Fruit fly (Drosophila melanogaster) whole organism, pupa: ENCODE data around the gene sesB.

Experiments used
- CG10348 ChIP-seq: fragments of 200-800 bp; sonication (Bioruptor generic); IDR thresholded peaks from 2 replicates; pipeline ENCODE4 v1.3.6; 2022; ENCODE audit warnings: missing biosample characterization, missing genetic modification characterization
- CG12605 ChIP-seq: fragments of 200-800 bp; sonication (Bioruptor generic); IDR thresholded peaks from 2 replicates; pipeline ENCODE4 v1.3.6; 2022; ENCODE audit warnings: missing biosample characterization, missing genetic modification characterization
- CG13204 ChIP-seq: fragments of 200-800 bp; sonication (Bioruptor generic); optimal IDR thresholded peaks from 2 replicates; lab custom pipeline; 2018; ENCODE audit warnings: missing biosample characterization, mild to moderate bottlenecking, missing genetic modification characterization, moderate library complexity
- CG14655 ChIP-seq: fragments of 200-800 bp; sonication (Bioruptor generic); optimal IDR thresholded peaks from 3 replicates; lab custom pipeline; 2017; ENCODE audit warnings: mild to moderate bottlenecking, missing biosample characterization, missing genetic modification reagents, missing genetic modification characterization
- CG15710 ChIP-seq: fragments of 200-800 bp; sonication (Bioruptor generic); optimal IDR thresholded peaks from 2 replicates; lab custom pipeline; 2018; ENCODE audit warnings: missing biosample characterization, mild to moderate bottlenecking, missing genetic modification characterization, moderate library complexity
- CG17806 ChIP-seq: fragments of 200-800 bp; sonication (Bioruptor generic); optimal IDR thresholded peaks from 2 replicates; lab custom pipeline; 2018; ENCODE audit warnings: missing biosample characterization, mild to moderate bottlenecking, missing genetic modification characterization, moderate library complexity
- CG32121 ChIP-seq: fragments of 200-800 bp; sonication (Bioruptor generic); IDR thresholded peaks from 2 replicates; pipeline ENCODE4 v1.3.6; 2022; ENCODE audit warnings: missing biosample characterization, missing genetic modification characterization
- CG34367 ChIP-seq: fragments of 200-800 bp; sonication (Bioruptor generic); optimal IDR thresholded peaks from 2 replicates; lab custom pipeline; 2018; ENCODE audit warnings: missing biosample characterization, mild to moderate bottlenecking, missing genetic modification characterization
- CG4496 ChIP-seq: fragments of 200-800 bp; sonication (Bioruptor generic); IDR thresholded peaks from 3 replicates; pipeline ENCODE4 v1.3.6; 2022; ENCODE audit warnings: missing biosample characterization, missing genetic modification characterization
- CG8159 ChIP-seq: fragments of 200-800 bp; sonication (Bioruptor generic); optimal IDR thresholded peaks from 3 replicates; lab custom pipeline; 2018; ENCODE audit warnings: missing biosample characterization, mild to moderate bottlenecking, missing genetic modification characterization, moderate library complexity
- CG8301 ChIP-seq: fragments of 200-800 bp; sonication (Bioruptor generic); optimal IDR thresholded peaks from 2 replicates; lab custom pipeline; 2018; ENCODE audit warnings: missing biosample characterization, mild to moderate bottlenecking, missing genetic modification characterization
- CG9948 ChIP-seq: fragments of 200-800 bp; sonication (Bioruptor generic); optimal IDR thresholded peaks from 2 replicates; lab custom pipeline; 2018; ENCODE audit warnings: missing biosample characterization, mild to moderate bottlenecking, missing genetic modification characterization, moderate library complexity
- D1 ChIP-seq: fragments of 200-800 bp; sonication (Bioruptor generic); optimal IDR thresholded peaks from 2 replicates; lab custom pipeline; 2018; ENCODE audit warnings: missing biosample characterization, mild to moderate bottlenecking, missing genetic modification characterization, moderate library complexity
- EcR ChIP-seq: fragments of 200-800 bp; sonication (Bioruptor generic); optimal IDR thresholded peaks from 3 replicates; lab custom pipeline; 2019; ENCODE audit warnings: missing biosample characterization, missing genetic modification characterization, mild to moderate bottlenecking, moderate library complexity, missing genetic modification reagents
- Ets98B ChIP-seq: fragments of 200-800 bp; sonication (Bioruptor generic); IDR thresholded peaks from 2 replicates; pipeline ENCODE4 v1.3.6; 2022; ENCODE audit warnings: missing biosample characterization, missing genetic modification characterization
- Pif1A ChIP-seq: fragments of 200-800 bp; sonication (Bioruptor generic); optimal IDR thresholded peaks from 3 replicates; lab custom pipeline; 2016; ENCODE audit warnings: missing biosample characterization, missing genetic modification characterization
- Pif1B ChIP-seq: fragments of 200-800 bp; sonication (Bioruptor generic); optimal IDR thresholded peaks from 3 replicates; lab custom pipeline; 2016; ENCODE audit warnings: missing biosample characterization, missing genetic modification characterization
- Snoo ChIP-seq: fragments of 200-800 bp; sonication (Bioruptor generic); optimal IDR thresholded peaks from 3 replicates; lab custom pipeline; 2017; ENCODE audit warnings: missing biosample characterization, mild to moderate bottlenecking, missing genetic modification characterization, inconsistent platforms
- fd96Ca ChIP-seq: fragments of 200-800 bp; sonication (Bioruptor generic); IDR thresholded peaks from 3 replicates; pipeline ENCODE4 v1.3.6; 2022; ENCODE audit warnings: missing biosample characterization, missing genetic modification characterization
- gl ChIP-seq: fragments of 200-800 bp; sonication (Bioruptor generic); optimal IDR thresholded peaks from 2 replicates; lab custom pipeline; 2018; ENCODE audit warnings: missing biosample characterization, mild to moderate bottlenecking, missing genetic modification characterization
- rn ChIP-seq: fragments of 200-800 bp; sonication (Bioruptor generic); IDR thresholded peaks from 2 replicates; pipeline ENCODE4 v1.3.6; 2022; ENCODE audit warnings: missing biosample characterization, missing genetic modification characterization

sesB gene

DNA sequence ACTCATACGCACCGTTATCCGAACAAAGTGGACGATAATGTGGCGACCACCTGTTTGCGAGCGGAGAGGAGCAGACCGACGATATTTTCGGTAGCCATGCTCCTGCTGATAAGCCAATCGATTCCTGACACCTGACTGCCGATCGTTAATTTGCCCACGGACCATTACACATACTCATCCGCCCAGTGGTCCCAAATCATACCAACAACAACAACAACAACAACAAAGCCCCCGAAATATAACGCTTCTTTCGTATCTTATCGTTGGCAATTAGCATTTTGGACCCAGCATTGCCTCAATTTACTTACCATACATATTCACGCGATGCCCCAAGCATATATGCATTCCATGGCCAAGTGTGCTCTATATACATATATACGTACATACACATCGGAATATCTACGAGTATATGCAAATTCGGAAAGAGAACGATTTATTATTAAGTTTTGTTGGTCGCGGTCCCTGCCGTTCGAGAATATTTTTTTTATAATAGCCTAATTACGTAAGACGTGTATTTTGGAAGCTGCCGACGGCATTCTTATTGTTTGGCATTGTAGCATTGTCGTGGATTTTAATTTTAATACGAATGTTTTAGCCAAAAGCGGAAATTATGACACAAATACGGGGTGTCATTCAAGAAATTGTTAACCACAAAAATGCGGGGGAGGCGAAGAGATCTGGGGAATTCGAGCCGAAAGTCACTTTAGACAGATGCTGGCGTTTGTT is 11.6 kb downstream of the sesB start:
- TF ChIP-seq CG8159, result no peak
- TF ChIP-seq CG9948 (tag; lab: Kevin White, UChicago), result no peak
- no peak for TF ChIP-seq CG17806
- TF ChIP-seq gl (tag; lab: Kevin White, UChicago), result no peak
- TF ChIP-seq rn, result no peak
- TF ChIP-seq D1 (tag; lab: Kevin White, UChicago), result no peak
- TF ChIP-seq CG12605, result no peak
- no peak for TF ChIP-seq CG8301
- TF ChIP-seq Ets98B (GFP tag; lab: Robert Waterston, UW), result no peak
- TF ChIP-seq CG14655 (GFP tag; lab: Kevin White, UChicago), result no peak
- no peak for TF ChIP-seq fd96Ca
- no peak for TF ChIP-seq CG10348

dm6 chrX:10773562-10773961 is 13.2 kb downstream of the sesB start:
- TF ChIP-seq CG32121 (GFP tag; lab: Robert Waterston, UW) (no peak), rn (no peak), gl (tag; lab: Kevin White, UChicago) (peak; percentile 46), Pif1A (GFP tag; lab: Kevin White, UChicago) (peak; percentile 41), CG34367 (peak; percentile 3), CG14655 (GFP tag; lab: Kevin White, UChicago) (peak; percentile 37), CG13204 (GFP tag; lab: Kevin White, UChicago) (peak; percentile 16)
- TF ChIP-seq, all 21 proteins: peak for 5

DNA sequence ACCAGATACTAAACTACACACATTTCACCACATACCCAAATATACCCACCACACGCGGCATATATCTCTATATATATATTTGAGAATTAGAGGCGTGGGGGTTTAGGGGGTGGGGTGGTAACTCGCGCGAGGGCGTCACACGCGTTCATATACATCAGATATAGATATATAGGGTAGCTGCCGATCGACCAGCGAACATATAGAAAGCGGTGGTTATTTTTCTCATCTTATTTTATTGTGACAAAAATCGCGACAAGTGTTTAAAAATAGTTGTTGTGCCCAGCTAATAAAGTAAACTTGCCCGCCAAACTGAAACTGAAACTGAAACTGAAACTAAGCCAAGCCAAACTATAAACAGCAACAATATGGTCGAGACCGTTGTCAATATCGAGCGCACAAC is 14.1 kb downstream of the sesB start:
- TF ChIP-seq fd96Ca (no peak), CG8159 (no peak), CG32121 (GFP tag; lab: Robert Waterston, UW) (no peak), EcR (GFP tag; lab: Kevin White, UChicago) (no peak), CG10348 (no peak), CG4496 (no peak), gl (tag; lab: Kevin White, UChicago) (no peak), CG15710 (tag; lab: Kevin White, UChicago) (no peak), Pif1B (no peak), CG12605 (no peak), CG13204 (GFP tag; lab: Kevin White, UChicago) (no peak), Pif1A (GFP tag; lab: Kevin White, UChicago) (no peak), CG8301 (no peak), Ets98B (GFP tag; lab: Robert Waterston, UW) (no peak), CG9948 (tag; lab: Kevin White, UChicago) (no peak), rn (no peak), Snoo (tag; lab: Kevin White, UChicago) (no peak), CG14655 (GFP tag; lab: Kevin White, UChicago) (no peak), D1 (tag; lab: Kevin White, UChicago) (no peak)

dm6 chrX:10771856-10772592 is 14.7 kb downstream of the sesB start, which contains the start of gene CG15211:
Gene CG15211, plus strand, starts transcription at chrX:10772541.
- TF ChIP-seq CG34367 (peak; percentile 83), CG10348 (no peak), CG9948 (tag; lab: Kevin White, UChicago) (peak; percentile 88), fd96Ca (peak; percentile 70; the same call in 2 of the 3 replicates), CG13204 (GFP tag; lab: Kevin White, UChicago) (peak; percentile 88), CG12605 (peak; percentile 43), CG8301 (peak; percentile 88), Pif1B (peak; percentile 73), CG8159 (peak; percentile 87), gl (tag; lab: Kevin White, UChicago) (peak; percentile 73), EcR (GFP tag; lab: Kevin White, UChicago) (peak; percentile 40), CG4496 (peak; percentile 83), Ets98B (GFP tag; lab: Robert Waterston, UW) (peak; percentile 60), Pif1A (GFP tag; lab: Kevin White, UChicago) (peak; percentile 79), Snoo (tag; lab: Kevin White, UChicago) (peak; percentile 61), CG15710 (tag; lab: Kevin White, UChicago) (peak; percentile 88), CG17806 (peak; percentile 84), D1 (tag; lab: Kevin White, UChicago) (peak; percentile 59), rn (peak; percentile 57; the same call in 1 of the 2 replicates), CG32121 (GFP tag; lab: Robert Waterston, UW) (peak; percentile 81), CG14655 (GFP tag; lab: Kevin White, UChicago) (peak; percentile 92)

DNA sequence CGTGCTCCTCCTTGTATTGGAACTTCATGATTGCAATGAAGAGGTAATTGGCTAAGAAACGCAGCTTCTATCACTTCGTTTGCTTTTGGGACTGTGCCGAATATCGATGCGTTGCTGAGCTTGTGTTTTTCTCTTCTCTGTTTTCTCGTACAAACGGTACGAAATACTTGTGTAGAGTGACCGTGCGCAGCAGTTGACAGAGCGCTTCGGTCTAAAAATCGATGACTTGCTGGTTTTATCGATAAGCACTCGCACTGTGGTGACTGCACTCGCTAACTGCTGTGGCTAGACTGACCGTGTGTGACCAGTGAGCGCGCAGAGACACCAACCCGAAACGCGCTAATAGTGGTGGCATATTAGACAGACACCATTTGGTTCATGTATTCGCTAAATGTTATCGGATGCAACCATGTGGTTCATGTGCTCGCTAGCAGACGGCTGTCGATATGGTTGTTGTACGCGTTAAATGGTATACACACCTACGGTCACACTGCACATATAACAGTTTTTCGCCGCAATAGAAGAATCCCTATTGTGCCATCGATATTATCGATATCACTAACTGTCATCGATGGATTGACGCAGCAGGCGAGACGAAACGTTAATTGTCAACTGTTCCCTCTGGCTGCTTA is 18.6 kb downstream of the sesB start, which contains the start of the genes Atg8a and BTBD9:
TSS of gene Atg8a (minus strand) at position 296 of the 632 bp plus-strand sequence.
TSS of gene BTBD9 (plus strand) at position 495 of the 632 bp plus-strand sequence.
- TF ChIP-seq CG12605, result no peak
- TF ChIP-seq CG8301, result no peak
- no peak for TF ChIP-seq rn
- TF ChIP-seq CG14655 (GFP tag; lab: Kevin White, UChicago), result no peak
- TF ChIP-seq CG4496, result no peak
- no peak for TF ChIP-seq Ets98B (GFP tag; lab: Robert Waterston, UW)
- no peak for TF ChIP-seq CG13204 (GFP tag; lab: Kevin White, UChicago)
- no peak for TF ChIP-seq fd96Ca
- TF ChIP-seq Pif1B, result no peak
- TF ChIP-seq CG32121 (GFP tag; lab: Robert Waterston, UW), result no peak
- no peak for TF ChIP-seq gl (tag; lab: Kevin White, UChicago)
- no peak for TF ChIP-seq CG15710 (tag; lab: Kevin White, UChicago)
- no peak for TF ChIP-seq D1 (tag; lab: Kevin White, UChicago)
- TF ChIP-seq Snoo (tag; lab: Kevin White, UChicago), result no peak
- TF ChIP-seq CG17806, result no peak
- no peak for TF ChIP-seq Pif1A (GFP tag; lab: Kevin White, UChicago)
- TF ChIP-seq CG8159, result no peak
- no peak for TF ChIP-seq CG34367
- no peak for TF ChIP-seq CG10348
- TF ChIP-seq EcR (GFP tag; lab: Kevin White, UChicago), result no peak
